Fruit fly (Drosophila melanogaster) whole organism, embryonic: ENCODE results near the gene Cyp28d2.

Source experiments
- CG10462 ChIP-seq: fragments of 200-800 bp; sonication (Bioruptor generic); optimal IDR thresholded peaks from 2 replicates; lab custom pipeline; 2016; ENCODE audit warnings: missing biosample characterization, missing genetic modification characterization
- CG12104 ChIP-seq: fragments of 200-800 bp; sonication (Bioruptor generic); optimal IDR thresholded peaks from 3 replicates; lab custom pipeline; 2016; ENCODE audit warnings: missing biosample characterization, missing genetic modification characterization
- CG1233 ChIP-seq: fragments of 200-800 bp; sonication (Bioruptor generic); optimal IDR thresholded peaks from 4 replicates; lab custom pipeline; 2018; ENCODE audit warnings: missing biosample characterization, mild to moderate bottlenecking, missing genetic modification characterization
- CG13775 ChIP-seq: fragments of 200-800 bp; sonication (Bioruptor generic); optimal IDR thresholded peaks from 3 replicates; lab custom pipeline; 2017; ENCODE audit warnings: missing biosample characterization, mild to moderate bottlenecking, missing genetic modification characterization
- CG15696 ChIP-seq: fragments of 200-800 bp; sonication (Bioruptor generic); optimal IDR thresholded peaks from 2 replicates; lab custom pipeline; 2019; ENCODE audit warnings: missing biosample characterization, mild to moderate bottlenecking, missing genetic modification characterization, moderate library complexity
- CG16815 ChIP-seq: fragments of 200-800 bp; sonication (Bioruptor generic); optimal IDR thresholded peaks from 3 replicates; lab custom pipeline; 2017; ENCODE audit warnings: missing biosample characterization, mild to moderate bottlenecking, missing genetic modification characterization
- CG17802 ChIP-seq: fragments of 200-800 bp; sonication (Bioruptor generic); optimal IDR thresholded peaks from 2 replicates; lab custom pipeline; 2018; ENCODE audit warnings: missing biosample characterization, mild to moderate bottlenecking, missing genetic modification characterization, moderate library complexity
- CG2678 ChIP-seq: fragments of 200-800 bp; sonication (Bioruptor generic); optimal IDR thresholded peaks from 3 replicates; lab custom pipeline; 2019; ENCODE audit warnings: missing biosample characterization, mild to moderate bottlenecking, missing genetic modification characterization, moderate library complexity
- CG33557 ChIP-seq: fragments of 200-800 bp; sonication (Bioruptor generic); optimal IDR thresholded peaks from 2 replicates; lab custom pipeline; 2019; ENCODE audit warnings: missing biosample characterization, mild to moderate bottlenecking, missing genetic modification characterization, moderate library complexity
- CG4328 ChIP-seq: fragments of 200-800 bp; sonication (Bioruptor generic); optimal IDR thresholded peaks from 3 replicates; lab custom pipeline; 2017; ENCODE audit warnings: missing biosample characterization, missing genetic modification reagents, missing genetic modification characterization
- CG4707 ChIP-seq: fragments of 200-800 bp; sonication (Bioruptor generic); optimal IDR thresholded peaks from 2 replicates; lab custom pipeline; 2018; ENCODE audit warnings: missing biosample characterization, mild to moderate bottlenecking, missing genetic modification characterization, moderate library complexity
- CG5180 ChIP-seq: fragments of 200-800 bp; sonication (Bioruptor generic); optimal IDR thresholded peaks from 3 replicates; lab custom pipeline; 2017; ENCODE audit warnings: missing biosample characterization, missing genetic modification characterization, mild to moderate bottlenecking, moderate library complexity, missing genetic modification reagents
- CG8359 ChIP-seq: fragments of 200-800 bp; sonication (Bioruptor generic); optimal IDR thresholded peaks from 2 replicates; lab custom pipeline; 2017; ENCODE audit warnings: missing biosample characterization, mild to moderate bottlenecking, missing genetic modification characterization, borderline replicate concordance
- CG9817 ChIP-seq: fragments of 200-800 bp; sonication (Bioruptor generic); optimal IDR thresholded peaks from 2 replicates; lab custom pipeline; 2018; ENCODE audit warnings: missing biosample characterization, mild to moderate bottlenecking, missing genetic modification characterization, moderate library complexity
- Dip3 ChIP-seq: fragments of 200-800 bp; sonication (Bioruptor generic); optimal IDR thresholded peaks from 3 replicates; lab custom pipeline; 2016; ENCODE audit warnings: missing biosample characterization, missing genetic modification characterization
- Dref ChIP-seq: fragments of 200-800 bp; sonication (Bioruptor generic); IDR thresholded peaks from 2 replicates; pipeline ENCODE4 v1.3.6; 2022; ENCODE audit warnings: missing biosample characterization, missing genetic modification characterization
- Ets65A ChIP-seq: fragments of 200-800 bp; sonication (Bioruptor generic); peaks from one replicate; lab custom pipeline; 2016; ENCODE audit warnings: missing biosample characterization, missing genetic modification characterization
- Ets97D ChIP-seq: fragments of 200-800 bp; sonication (Bioruptor generic); optimal IDR thresholded peaks from 3 replicates; lab custom pipeline; 2016; ENCODE audit warnings: missing biosample characterization, missing genetic modification characterization
- Hr3 ChIP-seq: fragments of 200-800 bp; sonication (Bioruptor generic); optimal IDR thresholded peaks from 3 replicates; lab custom pipeline; 2016; ENCODE audit warnings: missing biosample characterization, missing genetic modification characterization
- Med ChIP-seq: fragments of 200-800 bp; sonication (Bioruptor generic); peaks from one replicate; lab custom pipeline; 2016; ENCODE audit warnings: missing biosample characterization, missing genetic modification characterization, mild to moderate bottlenecking, inconsistent platforms, moderate library complexity
- Mrtf ChIP-seq: fragments of 200-800 bp; sonication (Bioruptor generic); IDR thresholded peaks from 3 replicates; pipeline ENCODE4 v1.3.6; 2022; ENCODE audit warnings: missing biosample characterization, missing genetic modification characterization
- Six4 ChIP-seq: fragments of 200-800 bp; sonication (Bioruptor generic); optimal IDR thresholded peaks from 2 replicates; lab custom pipeline; 2016; ENCODE audit warnings: missing biosample characterization, missing genetic modification characterization
- TFAM ChIP-seq: fragments of 200-800 bp; sonication (Bioruptor generic); optimal IDR thresholded peaks from 2 replicates; lab custom pipeline; 2017; ENCODE audit warnings: missing biosample characterization, missing genetic modification characterization, inconsistent platforms
- ab ChIP-seq: fragments of 200-800 bp; sonication (Bioruptor generic); optimal IDR thresholded peaks from 2 replicates; lab custom pipeline; 2016; ENCODE audit warnings: missing biosample characterization, missing genetic modification characterization
- ac ChIP-seq: fragments of 200-800 bp; sonication (Bioruptor generic); optimal IDR thresholded peaks from 3 replicates; lab custom pipeline; 2017; ENCODE audit warnings: missing biosample characterization, mild to moderate bottlenecking, missing genetic modification characterization
- bsh ChIP-seq, 2 experiments: fragments of 200-800 bp; sonication (Bioruptor generic); optimal IDR thresholded peaks; 2 replicates each; lab custom pipeline; 2017 to 2018; ENCODE audit warnings: mild to moderate bottlenecking in 2 of 2, missing biosample characterization in 2 of 2, missing genetic modification characterization in 2 of 2, moderate library complexity in 1 of 2
- chm ChIP-seq: fragments of 200-800 bp; sonication (Bioruptor generic); IDR thresholded peaks from 2 replicates; pipeline ENCODE4 v1.3.6; 2022; ENCODE audit warnings: missing biosample characterization, missing genetic modification characterization
- corto ChIP-seq: fragments of 200-800 bp; sonication (Bioruptor generic); optimal IDR thresholded peaks from 2 replicates; lab custom pipeline; 2016; ENCODE audit warnings: missing biosample characterization, mild to moderate bottlenecking, missing genetic modification characterization, moderate library complexity
- crc ChIP-seq: fragments of 200-800 bp; sonication (Bioruptor generic); optimal IDR thresholded peaks from 2 replicates; lab custom pipeline; 2016; ENCODE audit warnings: missing biosample characterization, missing genetic modification characterization
- da ChIP-seq: fragments of 200-800 bp; sonication (Bioruptor generic); optimal IDR thresholded peaks from 2 replicates; lab custom pipeline; 2016; ENCODE audit warnings: missing biosample characterization, missing genetic modification characterization
- dmrt99B ChIP-seq: fragments of 200-800 bp; sonication (Bioruptor generic); optimal IDR thresholded peaks from 2 replicates; lab custom pipeline; 2018; ENCODE audit warnings: missing biosample characterization, mild to moderate bottlenecking, missing genetic modification characterization, moderate library complexity
- gce ChIP-seq: fragments of 200-800 bp; sonication (Bioruptor generic); IDR thresholded peaks from 3 replicates; pipeline ENCODE4 v1.3.6; 2022; ENCODE audit warnings: missing biosample characterization, missing genetic modification characterization
- gsb ChIP-seq: fragments of 200-800 bp; sonication (Bioruptor generic); IDR thresholded peaks from 2 replicates; pipeline ENCODE4 v1.3.6; 2022; ENCODE audit warnings: missing biosample characterization, missing genetic modification characterization
- ham ChIP-seq: fragments of 200-800 bp; sonication (Bioruptor generic); IDR thresholded peaks from 2 replicates; pipeline ENCODE4 v1.3.6; 2022; ENCODE audit warnings: missing biosample characterization, missing genetic modification characterization
- hth ChIP-seq: fragments of >200 bp; optimal IDR thresholded peaks from 2 replicates; lab custom pipeline; 2017; ENCODE audit warnings: inconsistent platforms
- kni ChIP-seq: fragments of 200-800 bp; sonication (Bioruptor generic); optimal IDR thresholded peaks from 3 replicates; lab custom pipeline; 2017; ENCODE audit warnings: mild to moderate bottlenecking, missing biosample characterization, missing genetic modification reagents, missing genetic modification characterization
- lbe ChIP-seq: fragments of 200-800 bp; sonication (Bioruptor generic); optimal IDR thresholded peaks from 2 replicates; lab custom pipeline; 2016; ENCODE audit warnings: missing biosample characterization, mild to moderate bottlenecking, missing genetic modification characterization
- lola ChIP-seq, 3 experiments: fragments of >200 bp in 2 of 3; fragments of 200-800 bp in 1 of 3; sonication (Bioruptor generic) in 1 of 3; optimal IDR thresholded peaks; 2 replicates each; lab custom pipeline; 2017 to 2019; ENCODE audit warnings: missing biosample characterization in 3 of 3, missing genetic modification characterization in 3 of 3, mild to moderate bottlenecking in 1 of 3, moderate library complexity in 1 of 3
- nom ChIP-seq: fragments of 200-800 bp; sonication (Bioruptor generic); optimal IDR thresholded peaks from 2 replicates; lab custom pipeline; 2017; ENCODE audit warnings: missing biosample characterization, missing genetic modification characterization, mild to moderate bottlenecking, moderate library complexity, missing genetic modification reagents
- peb ChIP-seq: fragments of 200-800 bp; sonication (Bioruptor generic); IDR thresholded peaks from 2 replicates; pipeline ENCODE4 v1.3.6; 2022; ENCODE audit warnings: missing biosample characterization, missing genetic modification characterization
- pzg ChIP-seq: fragments of 200-800 bp; sonication (Bioruptor generic); optimal IDR thresholded peaks from 3 replicates; lab custom pipeline; 2018; ENCODE audit warnings: missing biosample characterization, mild to moderate bottlenecking, missing genetic modification characterization, moderate library complexity
- sc ChIP-seq, 3 experiments: fragments of >200 bp in 2 of 3; fragments of 200-800 bp in 1 of 3; sonication (Bioruptor generic) in 1 of 3; optimal IDR thresholded peaks; 2 replicates in 2 of 3; 3 replicates in 1 of 3; lab custom pipeline; 2017; ENCODE audit warnings: mild to moderate bottlenecking in 1 of 3, missing biosample characterization in 1 of 3, missing genetic modification characterization in 1 of 3, missing genetic modification reagents in 1 of 3
- sens ChIP-seq: fragments of 200-800 bp; sonication (Bioruptor generic); peaks from one replicate; lab custom pipeline; 2016; ENCODE audit warnings: missing biosample characterization, missing genetic modification characterization
- tgo ChIP-seq: fragments of 200-800 bp; sonication (Bioruptor generic); IDR thresholded peaks from 3 replicates; pipeline ENCODE4 v1.3.6; 2022; ENCODE audit warnings: missing biosample characterization, missing genetic modification characterization
- tll ChIP-seq, 2 experiments: fragments of 200-800 bp in 1 of 2; fragments of >200 bp in 1 of 2; sonication (Bioruptor generic) in 1 of 2; optimal IDR thresholded peaks; 2 replicates each; lab custom pipeline; 2017 to 2019; ENCODE audit warnings: missing biosample characterization in 2 of 2, missing genetic modification characterization in 2 of 2, mild to moderate bottlenecking in 1 of 2, moderate library complexity in 1 of 2
- unc-4 ChIP-seq: fragments of 200-800 bp; sonication (Bioruptor generic); IDR thresholded peaks from 2 replicates; pipeline ENCODE4 v1.3.6; 2022; ENCODE audit warnings: missing biosample characterization, missing genetic modification characterization; ENCODE audit not compliant: partially characterized antibody
- yki ChIP-seq: fragments of >200 bp; optimal IDR thresholded peaks from 3 replicates; lab custom pipeline; 2018

The Cyp28d2 gene

dm6 chr2L:5251725-5252124 is 44.7 kb downstream of the Cyp28d2 start:
- no peak for TF ChIP-seq dmrt99B (tag; lab: Kevin White, UChicago)
- peak; percentile 54 for TF ChIP-seq Med (GFP tag; lab: Kevin White, UChicago)

DNA sequence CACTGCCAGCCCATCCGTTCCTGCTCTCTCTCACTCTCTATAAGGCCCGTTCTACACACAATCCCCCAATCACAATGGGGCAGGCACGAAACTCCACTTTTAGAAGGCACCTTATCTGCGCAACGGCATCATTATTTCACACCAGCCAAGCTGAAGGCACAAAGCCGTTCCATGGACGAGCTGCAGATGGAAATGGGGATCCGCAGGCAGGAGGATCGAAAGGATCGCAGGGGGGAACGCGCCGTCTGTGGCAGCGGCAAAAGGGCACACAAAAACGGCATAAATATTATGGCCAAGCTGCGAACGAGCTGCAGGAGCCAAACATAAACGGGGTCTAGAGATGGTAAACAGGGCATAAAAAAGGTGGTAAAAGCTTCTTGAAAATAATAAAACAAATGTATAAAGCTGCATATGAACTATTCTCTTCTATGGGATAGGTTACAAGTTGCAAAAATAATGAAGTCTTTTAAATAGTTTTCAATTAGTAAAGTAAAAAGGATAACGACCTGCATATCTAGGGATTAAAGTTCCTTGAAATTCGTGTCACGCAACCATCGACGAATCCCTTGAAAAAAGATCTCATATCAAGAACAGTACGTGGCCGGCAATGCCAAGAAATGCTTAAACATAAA is 45.4 kb downstream of the Cyp28d2 start:
- TF ChIP-seq Mrtf (no peak), CG1233 (GFP tag; lab: Kevin White, UChicago) (no peak), kni (GFP tag; lab: Kevin White, UChicago) (no peak), bsh (GFP tag; optimal IDR thresholded peaks at IDR 0.05; lab: Kevin White, UChicago) (peak in 1 of 2 experiments; percentile 35), CG4328 (GFP tag; lab: Kevin White, UChicago) (no peak), CG15696 (no peak), unc-4 (GFP tag; lab: Robert Waterston, UW) (no peak), pzg (GFP tag; lab: Kevin White, UChicago) (no peak), CG33557 (GFP tag; lab: Kevin White, UChicago) (no peak), corto (peak; percentile 59), hth (lab: Kevin White, UChicago) (no peak), crc (no peak), chm (GFP tag; lab: Robert Waterston, UW) (no peak), sens (GFP tag; lab: Kevin White, UChicago) (peak; percentile 66), Ets65A (GFP tag; lab: Kevin White, UChicago) (peak; percentile 27), ab (GFP tag; lab: Kevin White, UChicago) (no peak), Ets97D (GFP tag; lab: Kevin White, UChicago) (no peak), sc (optimal IDR thresholded peaks at IDR 0.05; lab: Kevin White, UChicago) (no peak), sc (GFP tag; optimal IDR thresholded peaks at IDR 0.05; lab: Kevin White, UChicago) (no peak), peb (GFP tag; lab: Robert Waterston, UW) (no peak), lbe (GFP tag; lab: Kevin White, UChicago) (peak; percentile 66), da (GFP tag; lab: Kevin White, UChicago) (no peak), Dref (GFP tag; lab: Robert Waterston, UW) (0 out of 2 replicates have a peak, but pooled peaks have one; percentile 4), CG16815 (GFP tag; lab: Kevin White, UChicago) (no peak), Dip3 (GFP tag; lab: Kevin White, UChicago) (no peak), ham (no peak), nom (GFP tag; lab: Kevin White, UChicago) (peak; percentile 30), tgo (GFP tag; lab: Robert Waterston, UW) (no peak), ac (GFP tag; lab: Kevin White, UChicago) (no peak), yki (no peak), CG17802 (tag; lab: Kevin White, UChicago) (peak; percentile 74), gsb (GFP tag; lab: Robert Waterston, UW) (no peak), tll (GFP tag; optimal IDR thresholded peaks at IDR 0.05; lab: Kevin White, UChicago) (no peak)

DNA sequence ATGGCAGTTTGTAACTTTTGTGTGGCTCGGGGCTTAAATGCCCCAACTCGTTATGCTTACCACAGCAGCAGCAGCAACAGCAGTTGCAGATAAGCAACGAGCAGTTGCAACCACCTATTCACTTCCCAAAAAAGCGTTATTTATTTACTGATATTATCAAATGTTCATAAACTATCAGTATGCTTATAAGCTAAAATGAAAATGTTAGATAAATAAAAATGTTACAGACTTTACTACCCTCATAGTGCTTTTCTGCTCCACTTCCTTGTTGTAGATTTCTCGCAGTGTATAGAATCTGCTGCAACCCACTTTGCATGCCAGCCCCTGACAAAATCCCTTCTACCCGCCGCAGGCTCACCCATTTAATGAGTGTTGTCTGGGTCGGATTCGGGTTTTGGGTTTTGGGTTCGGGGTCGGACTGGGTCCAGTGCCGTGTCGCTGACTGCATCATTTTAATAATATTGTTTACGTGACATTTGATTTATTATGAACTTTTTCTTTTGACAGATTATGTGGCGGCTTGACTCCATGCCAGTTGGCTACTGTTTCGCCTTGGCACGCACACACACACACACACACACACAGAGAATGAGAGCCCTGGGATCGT is 47.1 kb downstream of the Cyp28d2 start:
- TF ChIP-seq CG9817 (tag; lab: Kevin White, UChicago): no peak
- TF ChIP-seq CG12104: no peak
- no peak for TF ChIP-seq TFAM
- no peak for TF ChIP-seq CG4707 (GFP tag; lab: Kevin White, UChicago)
- no peak for TF ChIP-seq CG13775 (GFP tag; lab: Kevin White, UChicago)
- no peak for TF ChIP-seq Hr3 (GFP tag; lab: Kevin White, UChicago)
- no peak for TF ChIP-seq gce (GFP tag; lab: Robert Waterston, UW)
- TF ChIP-seq CG10462: no peak
- peak; percentile 56 for TF ChIP-seq Med (GFP tag; lab: Kevin White, UChicago)
- TF ChIP-seq lola (GFP tag; optimal IDR thresholded peaks at IDR 0.05; lab: Kevin White, UChicago): peak in 1 of 3 experiments; percentile 8
- no peak for TF ChIP-seq CG5180
- TF ChIP-seq Six4: no peak
- TF ChIP-seq CG8359 (GFP tag; lab: Kevin White, UChicago): peak; percentile 8
- TF ChIP-seq CG2678: peak; percentile 2
